Worm (Caenorhabditis elegans) whole organism, L1 larva: ENCODE data around the gene fbxc-39.
"Not testable (repeated sequence)": the region's sequence is repeated elsewhere in the genome, so short reads cannot be mapped to it uniquely, and the experiment has no call there.

Experiments
- C04F5.9 ChIP-seq: sonication (generic microtip); optimal IDR thresholded peaks from 2 replicates; lab custom pipeline; 2016; ENCODE audit warnings: missing genetic modification characterization, missing compliant biosample characterization
- C16A3.4 ChIP-seq: fragments of 150-350 bp; optimal IDR thresholded peaks from 2 replicates; lab custom pipeline; 2014; ENCODE audit warnings: missing biosample characterization, missing genetic modification characterization
- C34B4.2 ChIP-seq: sonication (generic microtip); optimal IDR thresholded peaks from 2 replicates; lab custom pipeline; 2017; ENCODE audit warnings: mild to moderate bottlenecking, missing genetic modification characterization, missing compliant biosample characterization
- alr-1 ChIP-seq: fragments of 200-800 bp; sonication (Bioruptor generic); optimal IDR thresholded peaks from 2 replicates; lab custom pipeline; 2018; ENCODE audit warnings: borderline replicate concordance, mild to moderate bottlenecking, missing genetic modification characterization, missing compliant biosample characterization
- blmp-1 ChIP-seq: fragments of 150-350 bp; optimal IDR thresholded peaks from 2 replicates; lab custom pipeline; 2014; ENCODE audit warnings: missing biosample characterization, missing genetic modification characterization
- ceh-63 ChIP-seq: fragments of 200-800 bp; sonication (Bioruptor generic); optimal IDR thresholded peaks from 2 replicates; lab custom pipeline; 2018; ENCODE audit warnings: mild to moderate bottlenecking, missing genetic modification characterization, missing compliant biosample characterization
- ceh-90 ChIP-seq: sonication (generic microtip); optimal IDR thresholded peaks from 2 replicates; lab custom pipeline; 2016; ENCODE audit warnings: missing genetic modification characterization, missing compliant biosample characterization
- ces-1 ChIP-seq: fragments of 150-350 bp; optimal IDR thresholded peaks from 2 replicates; lab custom pipeline; 2014; ENCODE audit warnings: missing biosample characterization, missing genetic modification reagents, missing genetic modification characterization
- dpl-1 ChIP-seq, 3 experiments: fragments of 150-350 bp in 2 of 3; sonication (generic microtip) in 1 of 3; optimal IDR thresholded peaks; 2 replicates each; lab custom pipeline; 2014 to 2017; ENCODE audit warnings: missing biosample characterization in 3 of 3, missing genetic modification characterization in 3 of 3, missing genetic modification reagents in 3 of 3
- dsc-1 ChIP-seq: sonication (generic microtip); optimal IDR thresholded peaks from 2 replicates; lab custom pipeline; 2016; ENCODE audit warnings: mild to moderate bottlenecking, missing genetic modification characterization, missing compliant biosample characterization
- efl-3 ChIP-seq: fragments of 200-800 bp; sonication (Bioruptor generic); optimal IDR thresholded peaks from 2 replicates; lab custom pipeline; 2018; ENCODE audit warnings: mild to moderate bottlenecking, missing genetic modification characterization, missing compliant biosample characterization
- elt-2 ChIP-seq: sonication (generic microtip); optimal IDR thresholded peaks from 2 replicates; lab custom pipeline; 2016; ENCODE audit warnings: missing genetic modification characterization, mild to moderate bottlenecking, inconsistent platforms, missing compliant biosample characterization, missing genetic modification reagents
- ets-5 ChIP-seq: fragments of 200-800 bp; sonication (Bioruptor generic); IDR thresholded peaks from 2 replicates; pipeline ENCODE4 v1.3.6; 2022; ENCODE audit warnings: missing genetic modification characterization, missing compliant biosample characterization
- fos-1 ChIP-seq: fragments of 150-350 bp; optimal IDR thresholded peaks from 2 replicates; lab custom pipeline; 2014; ENCODE audit warnings: missing biosample characterization, missing genetic modification characterization
- hlh-17 ChIP-seq: fragments of 200-800 bp; sonication (Bioruptor generic); optimal IDR thresholded peaks from 2 replicates; lab custom pipeline; 2018; ENCODE audit warnings: missing genetic modification characterization, mild to moderate bottlenecking, missing compliant biosample characterization, moderate library complexity, borderline replicate concordance
- irx-1 ChIP-seq: sonication (generic microtip); optimal IDR thresholded peaks from 2 replicates; lab custom pipeline; 2016; ENCODE audit warnings: missing genetic modification characterization, missing compliant biosample characterization
- isw-1 ChIP-seq: fragments of 200-800 bp; sonication (Bioruptor generic); IDR thresholded peaks from 2 replicates; pipeline ENCODE4 v1.3.6; 2022; ENCODE audit warnings: missing genetic modification characterization, missing compliant biosample characterization
- lin-15B ChIP-seq: fragments of 150-350 bp; sonication (generic microtip); optimal IDR thresholded peaks from 3 replicates; lab custom pipeline; 2014; ENCODE audit warnings: missing biosample characterization, missing genetic modification characterization
- lin-35 ChIP-seq, 2 experiments: fragments of 150-350 bp; optimal IDR thresholded peaks; 2 replicates each; lab custom pipeline; 2014; ENCODE audit warnings: missing biosample characterization in 2 of 2, missing genetic modification characterization in 2 of 2, missing genetic modification reagents in 2 of 2
- lin-39 ChIP-seq: fragments of 150-350 bp; optimal IDR thresholded peaks from 2 replicates; lab custom pipeline; 2014; ENCODE audit warnings: missing biosample characterization, missing genetic modification reagents, missing genetic modification characterization
- lir-3 ChIP-seq: sonication (generic microtip); optimal IDR thresholded peaks from 2 replicates; lab custom pipeline; 2016; ENCODE audit warnings: mild to moderate bottlenecking, missing genetic modification characterization, moderate library complexity, missing compliant biosample characterization; ENCODE audit not compliant: poor library complexity
- mef-2 ChIP-seq: fragments of 150-350 bp; optimal IDR thresholded peaks from 2 replicates; lab custom pipeline; 2014; ENCODE audit warnings: missing biosample characterization, missing genetic modification characterization
- nhr-12 ChIP-seq: sonication (generic microtip); optimal IDR thresholded peaks from 2 replicates; lab custom pipeline; 2017; ENCODE audit warnings: missing biosample characterization, missing genetic modification characterization
- nhr-19 ChIP-seq: fragments of 200-800 bp; sonication (Bioruptor generic); conservative IDR thresholded peaks from 2 replicates; pipeline ENCODE4 v1.3.6; 2022; ENCODE audit warnings: missing genetic modification characterization, missing compliant biosample characterization
- nhr-20 ChIP-seq: sonication (generic microtip); optimal IDR thresholded peaks from 2 replicates; lab custom pipeline; 2016; ENCODE audit warnings: mild to moderate bottlenecking, missing genetic modification characterization, missing compliant biosample characterization
- nhr-77 ChIP-seq: fragments of 150-350 bp; optimal IDR thresholded peaks from 2 replicates; lab custom pipeline; 2014; ENCODE audit warnings: missing biosample characterization, missing genetic modification characterization
- rnt-1 ChIP-seq: sonication (generic microtip); optimal IDR thresholded peaks from 2 replicates; lab custom pipeline; 2016; ENCODE audit warnings: mild to moderate bottlenecking, missing genetic modification characterization, moderate library complexity, missing compliant biosample characterization
- skn-1 ChIP-seq: fragments of 150-350 bp; optimal IDR thresholded peaks from 2 replicates; lab custom pipeline; 2014; ENCODE audit warnings: missing biosample characterization, missing genetic modification characterization
- sup-37 ChIP-seq: fragments of 200-800 bp; sonication (Bioruptor generic); optimal IDR thresholded peaks from 2 replicates; lab custom pipeline; 2018; ENCODE audit warnings: mild to moderate bottlenecking, missing genetic modification characterization, missing compliant biosample characterization
- unc-30 ChIP-seq: sonication (generic microtip); optimal IDR thresholded peaks from 2 replicates; lab custom pipeline; 2017; ENCODE audit warnings: missing biosample characterization, missing genetic modification characterization
- zip-4 ChIP-seq: fragments of 200-800 bp; sonication (Bioruptor generic); optimal IDR thresholded peaks from 2 replicates; lab custom pipeline; 2018; ENCODE audit warnings: mild to moderate bottlenecking, missing genetic modification characterization, moderate library complexity, missing compliant biosample characterization
- ztf-11 ChIP-seq, 2 experiments: sonication (generic microtip); optimal IDR thresholded peaks; 2 replicates each; lab custom pipeline; 2016 to 2017; ENCODE audit warnings: missing genetic modification characterization in 2 of 2, missing biosample characterization in 1 of 2, missing compliant biosample characterization in 1 of 2
- ztf-4 ChIP-seq: fragments of 150-350 bp; optimal IDR thresholded peaks from 2 replicates; lab custom pipeline; 2014; ENCODE audit warnings: missing biosample characterization, missing genetic modification characterization

The fbxc-39 gene

ce11 chrII:1001351-1001750 is 12.8 kb downstream of the fbxc-39 start, which contains the start of the genes fbxb-30 and F45D11.5:
Gene fbxb-30, minus strand, starts transcription at chrII:1001451.
Gene F45D11.5, plus strand, starts transcription at chrII:1001702.
- no peak for TF ChIP-seq zip-4 (GFP tag; lab: Kevin White, UChicago)
- TF ChIP-seq mef-2 (tag; lab: Kevin White, UChicago), result no peak
- TF ChIP-seq ztf-11 (tag; optimal IDR thresholded peaks at IDR 0.05; lab: Kevin White, UChicago), result no peak
- no peak for TF ChIP-seq rnt-1
- TF ChIP-seq isw-1 (GFP tag; lab: Robert Waterston, UW), result no peak
- no peak for TF ChIP-seq ets-5
- TF ChIP-seq lin-39 (tag; lab: Kevin White, UChicago), result no peak
- no peak for TF ChIP-seq nhr-20 (tag; lab: Kevin White, UChicago)
- no peak for TF ChIP-seq alr-1 (tag; lab: Kevin White, UChicago)
- TF ChIP-seq lin-35 (GFP tag; optimal IDR thresholded peaks at IDR 0.05; lab: Kevin White, UChicago), result no peak
- TF ChIP-seq ces-1 (GFP tag; lab: Kevin White, UChicago), result no peak
- no peak for TF ChIP-seq irx-1 (tag; lab: Kevin White, UChicago)
- TF ChIP-seq dsc-1, result no peak
- TF ChIP-seq C34B4.2 (tag; lab: Kevin White, UChicago), result no peak
- TF ChIP-seq unc-30 (tag; lab: Kevin White, UChicago), result no peak
- TF ChIP-seq lin-15B (tag; lab: Kevin White, UChicago), result no peak
- TF ChIP-seq ztf-4 (tag; lab: Kevin White, UChicago), result no peak
- TF ChIP-seq C16A3.4, result no peak
- TF ChIP-seq ceh-63 (GFP tag; lab: Kevin White, UChicago), result no peak
- no peak for TF ChIP-seq fos-1

- not testable (repeated sequence) for TF ChIP-seq sup-37 (GFP tag; lab: Kevin White, UChicago); ceh-90; lin-15B (tag; lab: Kevin White, UChicago)
These were observed 17.8 kb downstream of the fbxc-39 start, which contains the start of gene F45D11.14 for ce11 chrII:1006375-1006774. Gene F45D11.14, minus strand, starts transcription at chrII:1006475.

ce11 chrII:1024684-1025083 is 36.1 kb downstream of the fbxc-39 start, which contains the start of gene btb-11:
Gene btb-11, minus strand, starts transcription at chrII:1024784.
- not testable (repeated sequence) for TF ChIP-seq C04F5.9; hlh-17 (GFP tag; lab: Kevin White, UChicago); nhr-77 (tag; lab: Kevin White, UChicago)

- no peak for TF ChIP-seq C16A3.4
- no peak for TF ChIP-seq lin-15B (tag; lab: Kevin White, UChicago)
- TF ChIP-seq blmp-1 (tag; lab: Kevin White, UChicago), result no peak
- TF ChIP-seq nhr-12, result no peak
- TF ChIP-seq nhr-19, result no peak
- TF ChIP-seq lir-3 (tag; lab: Kevin White, UChicago), result no peak
- TF ChIP-seq dpl-1 (GFP tag; optimal IDR thresholded peaks at IDR 0.05; lab: Kevin White, UChicago), result no peak
- TF ChIP-seq efl-3, result no peak
- TF ChIP-seq ces-1 (GFP tag; lab: Kevin White, UChicago), result no peak
- no peak for TF ChIP-seq skn-1 (tag; lab: Kevin White, UChicago)
- TF ChIP-seq, all 84 proteins: peak for 0
These were observed 38.1 kb downstream of the fbxc-39 start, which contains the start of gene M01D1.12 for ce11 chrII:1026670-1027069. Gene M01D1.12, plus strand, starts transcription at chrII:1026970.

- TF ChIP-seq elt-2 (tag; lab: Kevin White, UChicago), result peak; percentile 20
- no peak for TF ChIP-seq ztf-11 (tag; optimal IDR thresholded peaks at IDR 0.05; lab: Kevin White, UChicago)
These were observed 40.1 kb downstream of the fbxc-39 start, which contains the start of gene math-34 for ce11 chrII:1028602-1029001. Gene math-34, plus strand, starts transcription at chrII:1028972.
